Fruit fly (Drosophila melanogaster) whole organism, wandering third instar larva: ENCODE results near the gene CG46434.

Experiments used
- CG32264 ChIP-seq: fragments of 200-800 bp; sonication (Bioruptor generic); optimal IDR thresholded peaks from 2 replicates; lab custom pipeline; 2016; ENCODE audit warnings: missing biosample characterization, missing genetic modification characterization
- CrebA ChIP-seq: fragments of 200-800 bp; sonication (Bioruptor generic); optimal IDR thresholded peaks from 2 replicates; lab custom pipeline; 2016; ENCODE audit warnings: missing biosample characterization, mild to moderate bottlenecking, missing genetic modification characterization, borderline replicate concordance
- Hnf4 ChIP-seq: fragments of 200-800 bp; sonication (Bioruptor generic); optimal IDR thresholded peaks from 2 replicates; lab custom pipeline; 2016; ENCODE audit warnings: missing biosample characterization, mild to moderate bottlenecking, missing genetic modification characterization
- Myc ChIP-seq: fragments of >200 bp; optimal IDR thresholded peaks from 2 replicates; lab custom pipeline; 2017
- OdsH ChIP-seq: fragments of 200-800 bp; sonication (Bioruptor generic); optimal IDR thresholded peaks from 2 replicates; lab custom pipeline; 2016; ENCODE audit warnings: missing biosample characterization, mild to moderate bottlenecking, missing genetic modification characterization
- dsf ChIP-seq: sonication (Bioruptor generic); optimal IDR thresholded peaks from 2 replicates; lab custom pipeline; 2016; ENCODE audit warnings: missing biosample characterization, missing genetic modification characterization, borderline replicate concordance
- fru ChIP-seq: fragments of 200-800 bp; sonication (Bioruptor generic); optimal IDR thresholded peaks from 3 replicates; lab custom pipeline; 2016; ENCODE audit warnings: missing biosample characterization, mild to moderate bottlenecking, missing genetic modification characterization
- lola ChIP-seq: fragments of >200 bp; optimal IDR thresholded peaks from 2 replicates; lab custom pipeline; 2017; ENCODE audit warnings: missing biosample characterization, missing genetic modification characterization
- psq ChIP-seq: fragments of 200-800 bp; sonication (Bioruptor generic); optimal IDR thresholded peaks from 3 replicates; lab custom pipeline; 2017; ENCODE audit warnings: missing biosample characterization, mild to moderate bottlenecking, missing genetic modification characterization, moderate library complexity
- tai ChIP-seq: sonication (Bioruptor generic); optimal IDR thresholded peaks from 2 replicates; lab custom pipeline; 2016; ENCODE audit warnings: missing biosample characterization, missing genetic modification characterization

DNA sequence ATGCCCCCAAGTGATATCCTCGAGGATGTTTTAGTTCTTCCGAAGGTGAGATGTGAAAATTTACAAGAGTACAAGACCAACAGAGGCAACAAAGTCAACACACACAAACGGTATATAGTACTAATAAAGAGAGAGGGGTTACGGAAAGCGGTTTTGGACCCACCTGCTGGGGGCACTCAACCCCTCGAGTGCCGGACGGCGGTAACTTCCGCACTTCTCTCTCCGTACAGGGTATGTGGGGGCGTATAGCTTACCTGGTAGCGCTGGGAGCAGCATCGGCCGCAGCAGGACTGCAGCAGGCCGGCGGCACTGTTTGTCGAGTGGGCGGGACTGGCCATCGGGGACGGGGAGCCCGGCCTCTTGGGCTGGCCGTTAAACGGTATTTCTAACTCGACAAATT lies 25.4 kb upstream of the CG46434 start:
- TF ChIP-seq OdsH (GFP tag; lab: Kevin White, UChicago) (no peak), Myc (no peak), Hnf4 (GFP tag; lab: Kevin White, UChicago) (no peak), CG32264 (GFP tag; lab: Kevin White, UChicago) (no peak), tai (GFP tag; lab: Kevin White, UChicago) (no peak), psq (GFP tag; lab: Kevin White, UChicago) (no peak), lola (GFP tag; lab: Kevin White, UChicago) (no peak), CrebA (GFP tag; lab: Kevin White, UChicago) (no peak), dsf (no peak), fru (GFP tag; lab: Kevin White, UChicago) (no peak)
